Worm (Caenorhabditis elegans): ENCODE data around the gene mbr-1.

DNA sequence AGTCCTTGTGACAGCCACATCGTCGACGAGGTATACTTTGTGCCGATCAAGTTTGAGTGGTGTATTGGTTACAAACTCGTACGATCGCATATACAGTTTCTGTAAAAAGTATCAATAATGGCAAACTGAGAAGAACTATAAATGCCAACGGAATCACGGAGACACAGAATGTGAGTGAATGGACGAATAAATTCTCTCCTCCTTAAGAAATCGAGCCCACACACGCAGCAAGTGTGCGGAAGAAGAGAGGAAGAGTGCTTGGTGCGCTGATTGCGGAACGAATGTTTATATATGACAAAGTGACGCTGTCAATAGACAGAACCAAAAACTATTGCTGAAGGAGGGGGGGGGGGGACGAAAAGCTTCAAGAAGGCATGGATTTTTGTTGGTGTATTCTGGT lies 10.1 kb downstream of the mbr-1 start, which contains the start of gene rhgf-1:
- no peak for TF ChIP-seq egl-27 (tag; optimal IDR thresholded peaks at IDR 0.05)
- no peak for TF ChIP-seq elt-3 (tag; optimal IDR thresholded peaks at IDR 0.05)
- no peak for TF ChIP-seq nhr-11 (tag; optimal IDR thresholded peaks at IDR 0.05)
- TF ChIP-seq nhr-84 (tag; optimal IDR thresholded peaks at IDR 0.05) = no peak
- TF ChIP-seq lir-3 (tag; optimal IDR thresholded peaks at IDR 0.05; ENCODE audit: poor library complexity) = no peak
- no peak for TF ChIP-seq dsc-1 (tag; optimal IDR thresholded peaks at IDR 0.05)
- no peak for TF ChIP-seq ceh-90 (tag; optimal IDR thresholded peaks at IDR 0.05)
- no peak for TF ChIP-seq rnt-1 (tag; optimal IDR thresholded peaks at IDR 0.05)
- TF ChIP-seq fos-1 (tag; optimal IDR thresholded peaks at IDR 0.05) = no peak
